Fruit fly (Drosophila melanogaster) whole organism, embryonic: Measurements from ENCODE around the gene CG1979.

Experiments used
- CG12104 ChIP-seq: fragments of 200-800 bp; sonication (Bioruptor generic); optimal IDR thresholded peaks from 3 replicates; lab custom pipeline; 2016; ENCODE audit warnings: missing biosample characterization, missing genetic modification characterization
- CG12744 ChIP-seq: fragments of 200-800 bp; sonication (Bioruptor generic); optimal IDR thresholded peaks from 2 replicates; lab custom pipeline; 2016; ENCODE audit warnings: missing biosample characterization, missing genetic modification characterization
- CG4404 ChIP-seq: fragments of 200-800 bp; sonication (Bioruptor generic); IDR thresholded peaks from 2 replicates; pipeline ENCODE4 v1.3.6; 2022; ENCODE audit warnings: missing biosample characterization, missing genetic modification characterization
- CG9727 ChIP-seq: fragments of 200-800 bp; sonication (Bioruptor generic); optimal IDR thresholded peaks from 3 replicates; lab custom pipeline; 2017; ENCODE audit warnings: missing biosample characterization, mild to moderate bottlenecking, missing genetic modification characterization
- GATAe ChIP-seq: fragments of 200-800 bp; sonication (Bioruptor generic); conservative IDR thresholded peaks from 2 replicates; pipeline ENCODE4 v1.3.6; 2022; ENCODE audit warnings: missing biosample characterization, missing genetic modification characterization
- chif ChIP-seq, 2 experiments: fragments of 200-800 bp; sonication (Bioruptor generic); optimal IDR thresholded peaks; 3 replicates each; lab custom pipeline; 2016; ENCODE audit warnings: missing biosample characterization in 2 of 2, missing genetic modification characterization in 2 of 2
- gcm ChIP-seq: fragments of 200-800 bp; sonication (Bioruptor generic); optimal IDR thresholded peaks from 2 replicates; lab custom pipeline; 2019; ENCODE audit warnings: missing biosample characterization, mild to moderate bottlenecking, missing genetic modification characterization, moderate library complexity
- insv ChIP-seq, 2 experiments: fragments of 200-800 bp; sonication (Bioruptor generic); optimal IDR thresholded peaks; 3 replicates each; lab custom pipeline; 2016 to 2018; ENCODE audit warnings: missing biosample characterization in 2 of 2, missing genetic modification characterization in 2 of 2
- sqz ChIP-seq: fragments of 200-800 bp; sonication (Bioruptor generic); optimal IDR thresholded peaks from 3 replicates; lab custom pipeline; 2018; ENCODE audit warnings: missing biosample characterization, mild to moderate bottlenecking, missing genetic modification characterization

- TF ChIP-seq sqz, result no peak
- TF ChIP-seq CG12104 (GFP tag; lab: Kevin White, UChicago), result no peak
- no peak for TF ChIP-seq chif (GFP tag; optimal IDR thresholded peaks at IDR 0.05; lab: Kevin White, UChicago)
- TF ChIP-seq insv (GFP tag; optimal IDR thresholded peaks at IDR 0.05; lab: Kevin White, UChicago), result no peak
- TF ChIP-seq GATAe (GFP tag; lab: Robert Waterston, UW), result no peak
- TF ChIP-seq gcm, result no peak
- no peak for TF ChIP-seq CG9727 (GFP tag; lab: Kevin White, UChicago)
- TF ChIP-seq CG4404 (GFP tag; lab: Robert Waterston, UW), result no peak
- TF ChIP-seq CG12744, result no peak
Measured at dm6 chr3R:7024574-7024973, 29.8 kb upstream of the CG1979 start.
